Fruit fly (Drosophila melanogaster): ENCODE results near the gene CG9215.

Gene CG9215

dm6 chrX:15591721-15592491 lies 9.2 kb upstream of the CG9215 start (continued):
- TF ChIP-seq jumu (GFP tag; optimal IDR thresholded peaks at IDR 0.05): peak; percentile 8
- TF ChIP-seq hbn (GFP tag; IDR thresholded peaks at IDR 0.05; ENCODE audit: partially characterized antibody): no peak
- peak in 1 of 3 experiments; percentile 7 for TF ChIP-seq lola (GFP tag; optimal IDR thresholded peaks at IDR 0.05)
- 0 out of 2 replicates have a peak, but pooled peaks have one; percentile 18 for TF ChIP-seq dimm (GFP tag; IDR thresholded peaks at IDR 0.05)
- TF ChIP-seq CG4360 (GFP tag; IDR thresholded peaks at IDR 0.05): no peak
- peak; percentile 29 for TF ChIP-seq Chrac-16 (GFP tag; optimal IDR thresholded peaks at IDR 0.05)
- no peak for TF ChIP-seq cg (GFP tag; optimal IDR thresholded peaks at IDR 0.05)
- no peak for TF ChIP-seq CG16779 (GFP tag; IDR thresholded peaks at IDR 0.05)
- TF ChIP-seq CG14441 (GFP tag; IDR thresholded peaks at IDR 0.05): peak; percentile 27; the same call in 1 of the 2 replicates
- no peak for TF ChIP-seq vnd (GFP tag; IDR thresholded peaks at IDR 0.05; ENCODE audit: partially characterized antibody)
- no peak for TF ChIP-seq repo (GFP tag; optimal IDR thresholded peaks at IDR 0.05)
- no peak for TF ChIP-seq CG11093 (GFP tag; IDR thresholded peaks at IDR 0.05)
- peak; percentile 49 for TF ChIP-seq CG2875 (GFP tag; optimal IDR thresholded peaks at IDR 0.05)
- TF ChIP-seq sens (GFP tag): peak; percentile 82
- TF ChIP-seq CG8388 (GFP tag; optimal IDR thresholded peaks at IDR 0.05): peak; percentile 21
- TF ChIP-seq CG4424 (GFP tag; optimal IDR thresholded peaks at IDR 0.05): peak; percentile 2
- no peak for TF ChIP-seq B-H1 (GFP tag; IDR thresholded peaks at IDR 0.05)
- peak; percentile 41 for TF ChIP-seq Oli (tag; optimal IDR thresholded peaks at IDR 0.05)
- no peak for TF ChIP-seq Mad (GFP tag; optimal IDR thresholded peaks at IDR 0.05)
- peak; percentile 20 for TF ChIP-seq CG18619 (GFP tag; optimal IDR thresholded peaks at IDR 0.05)
- TF ChIP-seq CG16813 (GFP tag; IDR thresholded peaks at IDR 0.05; ENCODE audit: partially characterized antibody): no peak
- TF ChIP-seq CG18011 (GFP tag; optimal IDR thresholded peaks at IDR 0.05): no peak
- no peak for TF ChIP-seq Dad (GFP tag; optimal IDR thresholded peaks at IDR 0.05)
- TF ChIP-seq CG31224 (GFP tag; IDR thresholded peaks at IDR 0.05): peak; percentile 72
- TF ChIP-seq CG16815 (GFP tag; optimal IDR thresholded peaks at IDR 0.05): peak; percentile 30
- TF ChIP-seq Meics (GFP tag; optimal IDR thresholded peaks at IDR 0.05): peak; percentile 36
- TF ChIP-seq HLH4C (GFP tag; IDR thresholded peaks at IDR 0.05; ENCODE audit: partially characterized antibody): no peak
- peak; percentile 58 for TF ChIP-seq CG11504 (tag; optimal IDR thresholded peaks at IDR 0.05)
- peak; percentile 59 for TF ChIP-seq vvl (GFP tag; IDR thresholded peaks at IDR 0.05)
- TF ChIP-seq CG10274 (GFP tag; optimal IDR thresholded peaks at IDR 0.05): no peak
- TF ChIP-seq Sox102F (GFP tag; optimal IDR thresholded peaks at IDR 0.05): peak; percentile 58
- TF ChIP-seq Atf-2 (GFP tag; optimal IDR thresholded peaks at IDR 0.05): no peak
- no peak for TF ChIP-seq hkb (optimal IDR thresholded peaks at IDR 0.05)
- TF ChIP-seq hkb (GFP tag; IDR thresholded peaks at IDR 0.05): peak; percentile 60; the same call in 1 of the 2 replicates
- 0 out of 2 replicates have a peak, but pooled peaks have one; percentile 11 for TF ChIP-seq ttk (GFP tag; IDR thresholded peaks at IDR 0.05)
- TF ChIP-seq CG43689 (GFP tag; IDR thresholded peaks at IDR 0.05): no peak; the same call in 1 of the 2 replicates
- TF ChIP-seq chm (GFP tag; IDR thresholded peaks at IDR 0.05): no peak
- peak; percentile 28 for TF ChIP-seq fd96Cb (tag; optimal IDR thresholded peaks at IDR 0.05)
- TF ChIP-seq Dbx (GFP tag; IDR thresholded peaks at IDR 0.05): no peak
- TF ChIP-seq exex (tag; optimal IDR thresholded peaks at IDR 0.05): no peak
- no peak; the same call in 1 of the 2 replicates for TF ChIP-seq CG9932 (GFP tag; IDR thresholded peaks at IDR 0.05)
- no peak for TF ChIP-seq slou (GFP tag; optimal IDR thresholded peaks at IDR 0.05)
- no peak for TF ChIP-seq danr (GFP tag; IDR thresholded peaks at IDR 0.05)
- peak; percentile 28 for TF ChIP-seq Hr3 (GFP tag; optimal IDR thresholded peaks at IDR 0.05)
- TF ChIP-seq Fer3 (tag; optimal IDR thresholded peaks at IDR 0.05): peak; percentile 29
- TF ChIP-seq abd-A (tag; optimal IDR thresholded peaks at IDR 0.05): no peak
- peak; percentile 33 for TF ChIP-seq CG1603 (tag; optimal IDR thresholded peaks at IDR 0.05)
- no peak for TF ChIP-seq yki (optimal IDR thresholded peaks at IDR 0.05)
- TF ChIP-seq br (optimal IDR thresholded peaks at IDR 0.05): no peak
- no peak for TF ChIP-seq CG6654 (GFP tag; optimal IDR thresholded peaks at IDR 0.05)

Measured in whole organism, embryonic.